Worm (Caenorhabditis elegans) whole organism, L2 larva: ENCODE measurements around the gene nhr-205.
A peak's percentile ranks its signal among the peaks of the same experiment; 100 is the strongest.

Source experiments
- C34F6.9 ChIP-seq: fragments of 150-350 bp; optimal IDR thresholded peaks from 2 replicates; lab custom pipeline; 2014; ENCODE audit warnings: missing biosample characterization, missing genetic modification characterization
- F13H6.1 ChIP-seq: sonication (generic microtip); optimal IDR thresholded peaks from 2 replicates; lab custom pipeline; 2016; ENCODE audit warnings: missing genetic modification characterization, missing compliant biosample characterization
- R02D3.7 ChIP-seq: fragments of 150-350 bp; optimal IDR thresholded peaks from 2 replicates; lab custom pipeline; 2014; ENCODE audit warnings: missing biosample characterization, missing genetic modification characterization
- Y55F3AM.14 ChIP-seq: fragments of 200-800 bp; sonication (Bioruptor generic); optimal IDR thresholded peaks from 2 replicates; lab custom pipeline; 2018; ENCODE audit warnings: mild to moderate bottlenecking, missing genetic modification characterization, missing compliant biosample characterization
- ZK546.5 ChIP-seq: sonication (generic microtip); optimal IDR thresholded peaks from 2 replicates; lab custom pipeline; 2017; ENCODE audit warnings: missing biosample characterization, missing genetic modification characterization
- ama-1 ChIP-seq: fragments of 150-350 bp; optimal IDR thresholded peaks from 2 replicates; lab custom pipeline; 2018; ENCODE audit warnings: inconsistent platforms
- blmp-1 ChIP-seq: sonication (generic microtip); optimal IDR thresholded peaks from 2 replicates; lab custom pipeline; 2017; ENCODE audit warnings: missing genetic modification characterization, mild to moderate bottlenecking, missing compliant biosample characterization, antibody characterized with exemption, moderate library complexity; ENCODE audit not compliant: insufficient read depth
- ceh-82 ChIP-seq: fragments of 150-350 bp; optimal IDR thresholded peaks from 2 replicates; lab custom pipeline; 2014; ENCODE audit warnings: missing biosample characterization, missing genetic modification characterization
- crh-2 ChIP-seq: sonication (generic microtip); optimal IDR thresholded peaks from 2 replicates; lab custom pipeline; 2017; ENCODE audit warnings: missing biosample characterization, missing genetic modification characterization
- dmd-4 ChIP-seq: sonication (generic microtip); optimal IDR thresholded peaks from 2 replicates; lab custom pipeline; 2017; ENCODE audit warnings: missing biosample characterization, missing genetic modification characterization
- egl-27 ChIP-seq: sonication (generic microtip); optimal IDR thresholded peaks from 3 replicates; lab custom pipeline; 2017; ENCODE audit warnings: missing biosample characterization, missing genetic modification reagents, missing genetic modification characterization
- elt-1 ChIP-seq: fragments of 150-350 bp; optimal IDR thresholded peaks from 2 replicates; lab custom pipeline; 2014; ENCODE audit warnings: missing biosample characterization, missing genetic modification characterization
- elt-3 ChIP-seq: sonication (generic microtip); optimal IDR thresholded peaks from 2 replicates; lab custom pipeline; 2017; ENCODE audit warnings: missing biosample characterization, missing genetic modification characterization
- fos-1 ChIP-seq: fragments of 150-350 bp; optimal IDR thresholded peaks from 2 replicates; lab custom pipeline; 2014; ENCODE audit warnings: missing biosample characterization, missing genetic modification characterization
- gmeb-1 ChIP-seq: fragments of 150-350 bp; optimal IDR thresholded peaks from 2 replicates; lab custom pipeline; 2014; ENCODE audit warnings: missing biosample characterization, missing genetic modification characterization
- lin-11 ChIP-seq: fragments of 150-350 bp; sonication (generic microtip); optimal IDR thresholded peaks from 2 replicates; lab custom pipeline; 2014; ENCODE audit warnings: missing biosample characterization, missing genetic modification characterization, inconsistent platforms, mixed read lengths
- lin-39 ChIP-seq: fragments of 150-350 bp; optimal IDR thresholded peaks from 2 replicates; lab custom pipeline; 2014; ENCODE audit warnings: missing biosample characterization, missing genetic modification reagents, missing genetic modification characterization
- lsy-2 ChIP-seq, 2 experiments: fragments of 150-350 bp in 1 of 2; sonication (generic microtip) in 1 of 2; optimal IDR thresholded peaks; 2 replicates each; lab custom pipeline; 2014 to 2017; ENCODE audit warnings: missing biosample characterization in 2 of 2, missing genetic modification characterization in 2 of 2
- mdl-1 ChIP-seq, 2 experiments: fragments of 150-350 bp in 1 of 2; sonication (generic microtip) in 1 of 2; optimal IDR thresholded peaks; 2 replicates each; lab custom pipeline; 2017; ENCODE audit warnings: missing biosample characterization in 2 of 2, missing genetic modification characterization in 2 of 2
- nhr-10 ChIP-seq: sonication (generic microtip); optimal IDR thresholded peaks from 2 replicates; lab custom pipeline; 2017; ENCODE audit warnings: missing biosample characterization, missing genetic modification characterization
- nhr-11 ChIP-seq: fragments of 150-350 bp; optimal IDR thresholded peaks from 2 replicates; lab custom pipeline; 2014; ENCODE audit warnings: missing biosample characterization, missing genetic modification characterization
- nhr-12 ChIP-seq: fragments of 150-350 bp; optimal IDR thresholded peaks from 2 replicates; lab custom pipeline; 2014; ENCODE audit warnings: missing biosample characterization, missing genetic modification characterization
- nhr-129 ChIP-seq: fragments of 150-350 bp; optimal IDR thresholded peaks from 2 replicates; lab custom pipeline; 2014; ENCODE audit warnings: missing biosample characterization, missing genetic modification characterization
- nhr-6 ChIP-seq: fragments of 150-350 bp; optimal IDR thresholded peaks from 2 replicates; lab custom pipeline; 2014; ENCODE audit warnings: missing biosample characterization, missing genetic modification characterization
- peb-1 ChIP-seq: fragments of 150-350 bp; optimal IDR thresholded peaks from 2 replicates; lab custom pipeline; 2014; ENCODE audit warnings: missing biosample characterization, missing genetic modification characterization
- sem-4 ChIP-seq: fragments of 150-350 bp; optimal IDR thresholded peaks from 2 replicates; lab custom pipeline; 2014; ENCODE audit warnings: missing biosample characterization, missing genetic modification reagents, missing genetic modification characterization
- skn-1 ChIP-seq: sonication (generic microtip); optimal IDR thresholded peaks from 2 replicates; lab custom pipeline; 2017; ENCODE audit warnings: missing biosample characterization, missing genetic modification characterization
- sma-3 ChIP-seq: sonication (generic microtip); optimal IDR thresholded peaks from 2 replicates; lab custom pipeline; 2016; ENCODE audit warnings: missing genetic modification reagents, missing genetic modification characterization, missing compliant biosample characterization
- snpc-4 ChIP-seq: fragments of 150-350 bp; optimal IDR thresholded peaks from 2 replicates; lab custom pipeline; 2014; ENCODE audit warnings: missing biosample characterization, missing genetic modification characterization
- unc-39 ChIP-seq: fragments of 150-350 bp; optimal IDR thresholded peaks from 2 replicates; lab custom pipeline; 2014; ENCODE audit warnings: missing biosample characterization, missing genetic modification characterization
- unc-55 ChIP-seq: fragments of 150-350 bp; sonication (generic microtip); optimal IDR thresholded peaks from 3 replicates; lab custom pipeline; 2014; ENCODE audit warnings: missing biosample characterization, missing genetic modification reagents, missing genetic modification characterization
- unc-62 ChIP-seq: fragments of 150-350 bp; optimal IDR thresholded peaks from 2 replicates; lab custom pipeline; 2014; ENCODE audit warnings: missing biosample characterization, missing genetic modification reagents, missing genetic modification characterization
- zag-1 ChIP-seq: fragments of 150-350 bp; optimal IDR thresholded peaks from 2 replicates; lab custom pipeline; 2014; ENCODE audit warnings: missing biosample characterization, missing genetic modification characterization
- ztf-11 ChIP-seq: sonication (generic microtip); optimal IDR thresholded peaks from 2 replicates; lab custom pipeline; 2017; ENCODE audit warnings: missing biosample characterization, missing genetic modification characterization

Gene nhr-205

DNA sequence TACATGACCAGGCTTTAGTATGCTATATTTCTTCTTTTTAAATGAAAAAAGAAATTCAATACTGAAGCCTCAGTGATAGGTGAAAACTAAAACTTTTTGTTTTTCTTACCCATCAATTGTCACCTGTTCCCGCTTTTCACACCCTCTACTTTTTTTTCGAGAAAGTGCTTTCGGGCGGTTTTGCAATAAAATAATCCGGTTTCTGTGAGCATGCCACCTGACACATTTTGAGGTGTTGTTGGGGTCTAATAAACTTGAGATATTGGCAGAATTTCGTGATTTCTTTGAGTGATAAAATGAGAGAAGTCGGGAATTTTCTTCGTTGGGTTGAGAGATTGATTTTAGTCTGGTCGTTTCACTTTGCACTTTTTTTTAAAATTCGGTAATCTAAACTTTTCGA, 21.5 kb downstream of the nhr-205 start:
- TF ChIP-seq blmp-1 (tag; lab: Kevin White, UChicago): no peak
- TF ChIP-seq sma-3 (GFP tag; lab: Kevin White, UChicago): no peak
- TF ChIP-seq Y55F3AM.14: no peak
- TF ChIP-seq nhr-129 (tag; lab: Kevin White, UChicago): peak; percentile 6
- TF ChIP-seq snpc-4 (tag; lab: Kevin White, UChicago): no peak
- peak; percentile 9 for TF ChIP-seq C34F6.9 (tag; lab: Kevin White, UChicago)
- TF ChIP-seq unc-62 (GFP tag; lab: Kevin White, UChicago): no peak
- no peak for TF ChIP-seq elt-1 (tag; lab: Kevin White, UChicago)

DNA sequence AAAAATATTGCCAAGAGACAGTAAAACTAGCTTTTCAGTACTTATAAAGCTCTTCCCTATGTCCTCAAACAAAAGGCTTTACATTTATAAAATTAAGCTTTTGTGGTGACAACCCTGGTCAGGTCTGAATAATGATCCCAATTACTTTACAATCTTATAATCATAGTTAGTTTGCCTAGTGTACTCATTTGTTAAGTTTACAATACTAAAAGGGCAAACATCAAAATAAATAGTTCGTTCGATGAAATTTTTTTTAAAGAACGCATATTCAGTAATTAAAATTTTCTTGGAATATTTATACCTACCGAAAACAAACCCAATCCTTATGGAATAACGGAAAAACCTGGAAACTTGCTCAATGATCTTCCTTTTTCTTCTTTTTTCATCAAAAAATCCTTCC, 22.8 kb downstream of the nhr-205 start:
- TF ChIP-seq ceh-82 (tag; lab: Kevin White, UChicago) (no peak), sem-4 (tag; lab: Kevin White, UChicago) (no peak), nhr-6 (tag; lab: Kevin White, UChicago) (no peak), zag-1 (no peak), unc-39 (no peak), nhr-10 (tag; lab: Kevin White, UChicago) (no peak), crh-2 (no peak), ztf-11 (no peak), dmd-4 (tag; lab: Kevin White, UChicago) (no peak)

- TF ChIP-seq fos-1 (tag; lab: Kevin White, UChicago) (no peak), elt-1 (tag; lab: Kevin White, UChicago) (no peak), unc-55 (GFP tag; lab: Kevin White, UChicago) (peak; percentile 24), lsy-2 (tag; optimal IDR thresholded peaks at IDR 0.05; lab: Kevin White, UChicago) (peak; percentile 14 to 90), C34F6.9 (tag; lab: Kevin White, UChicago) (peak; percentile 47), mdl-1 (tag; optimal IDR thresholded peaks at IDR 0.05; lab: Kevin White, UChicago) (no peak), elt-3 (no peak), F13H6.1 (tag; lab: Kevin White, UChicago) (no peak), snpc-4 (tag; lab: Kevin White, UChicago) (no peak), blmp-1 (tag; lab: Kevin White, UChicago) (no peak), nhr-129 (tag; lab: Kevin White, UChicago) (no peak), R02D3.7 (tag; lab: Kevin White, UChicago) (no peak)
- TF ChIP-seq, all 48 proteins: peak for 3
These were observed 26.7 kb downstream of the nhr-205 start, which contains the start of gene yif-1 for ce11 chrV:10054872-10055271. yif-1 (minus strand) TSS chrV:10054913.

DNA sequence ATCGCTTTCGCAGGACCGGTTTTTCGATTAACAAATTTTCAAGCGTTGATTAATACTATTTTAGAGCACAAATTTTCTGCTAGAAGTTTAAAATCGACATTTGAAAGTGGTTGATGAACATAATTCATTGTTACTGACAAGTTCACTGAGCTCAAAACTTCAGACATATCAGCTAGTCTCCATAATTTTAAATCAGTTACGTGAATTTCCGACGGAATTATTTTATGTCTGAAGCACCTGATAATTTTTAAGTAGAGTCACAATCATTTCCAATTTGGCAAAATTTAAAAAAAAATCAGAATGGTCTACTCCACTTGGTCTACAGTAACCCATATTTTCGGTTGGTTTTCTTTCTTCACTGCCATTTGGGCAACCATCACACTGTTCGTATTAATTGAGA, 29.7 kb downstream of the nhr-205 start, which contains the start of gene str-118:
TSS of gene str-118 (plus strand) at position 301 of the 400 bp plus-strand sequence.
- TF ChIP-seq nhr-12 (tag; lab: Kevin White, UChicago): no peak
- no peak for TF ChIP-seq ceh-82 (tag; lab: Kevin White, UChicago)
- TF ChIP-seq egl-27 (tag; lab: Kevin White, UChicago): no peak
- TF ChIP-seq ZK546.5 (tag; lab: Kevin White, UChicago): no peak
- TF ChIP-seq sem-4 (tag; lab: Kevin White, UChicago): no peak
- TF ChIP-seq dmd-4 (tag; lab: Kevin White, UChicago): no peak
- TF ChIP-seq nhr-10 (tag; lab: Kevin White, UChicago): no peak
- TF ChIP-seq ama-1 (lab: Kevin White, UChicago): no peak
- TF ChIP-seq lsy-2 (tag; optimal IDR thresholded peaks at IDR 0.05; lab: Kevin White, UChicago): no peak
- no peak for TF ChIP-seq unc-39
- no peak for TF ChIP-seq lin-11
- no peak for TF ChIP-seq Y55F3AM.14

DNA sequence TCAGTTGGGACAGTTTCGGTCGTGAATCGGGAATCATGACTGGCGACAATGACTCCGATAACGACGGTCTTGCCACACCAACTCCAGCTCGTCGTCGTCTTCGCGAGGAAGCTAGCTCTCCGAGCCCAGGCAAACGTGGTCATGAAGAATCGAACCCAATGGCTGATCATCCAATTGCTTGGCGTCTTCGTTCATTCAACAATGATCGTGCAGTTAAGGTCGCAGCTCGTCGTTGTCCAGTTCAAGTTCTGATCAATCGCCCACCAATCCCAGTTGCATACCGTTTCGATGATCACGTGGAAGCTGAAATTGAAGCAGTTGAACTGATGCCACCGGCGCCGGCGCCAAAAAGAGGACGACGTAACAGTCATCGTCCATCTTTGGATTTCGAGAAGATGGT, 34.4 kb downstream of the nhr-205 start:
- TF ChIP-seq elt-1 (tag; lab: Kevin White, UChicago) (no peak), fos-1 (tag; lab: Kevin White, UChicago) (no peak), peb-1 (tag; lab: Kevin White, UChicago) (no peak), blmp-1 (tag; lab: Kevin White, UChicago) (no peak), nhr-10 (tag; lab: Kevin White, UChicago) (no peak), skn-1 (tag; lab: Kevin White, UChicago) (no peak), elt-3 (no peak), unc-39 (no peak), nhr-129 (tag; lab: Kevin White, UChicago) (no peak), gmeb-1 (no peak), dmd-4 (tag; lab: Kevin White, UChicago) (no peak), ama-1 (lab: Kevin White, UChicago) (no peak), lin-39 (tag; lab: Kevin White, UChicago) (no peak), unc-62 (GFP tag; lab: Kevin White, UChicago) (no peak), nhr-6 (tag; lab: Kevin White, UChicago) (no peak), nhr-11 (tag; lab: Kevin White, UChicago) (no peak)
